Worm (Caenorhabditis elegans) whole organism, L4/young adult: Measurements from ENCODE around the gene srg-58.

ENCODE experiments used
- W03F9.2 ChIP-seq: fragments of 150-350 bp; optimal IDR thresholded peaks from 2 replicates; lab custom pipeline; 2014; ENCODE audit warnings: missing biosample characterization, missing genetic modification characterization
- dao-5 ChIP-seq: sonication (generic microtip); optimal IDR thresholded peaks from 2 replicates; lab custom pipeline; 2016; ENCODE audit warnings: missing genotype, missing genetic modification characterization, moderate library complexity, missing compliant biosample characterization
- him-1 ChIP-seq: sonication (generic microtip); optimal IDR thresholded peaks from 2 replicates; lab custom pipeline; 2016; ENCODE audit warnings: missing genotype, missing genetic modification reagents, missing genetic modification characterization, missing compliant biosample characterization

ce11 chrV:2767465-2767864, 8.1 kb upstream of the srg-58 start, which contains the start of gene R05D8.9:
- TF ChIP-seq W03F9.2 (tag; lab: Kevin White, UChicago) (no peak), dao-5 (no peak), him-1 (tag; lab: Kevin White, UChicago) (no peak)
